Worm (Caenorhabditis elegans): ENCODE results near the gene ugt-44.

DNA sequence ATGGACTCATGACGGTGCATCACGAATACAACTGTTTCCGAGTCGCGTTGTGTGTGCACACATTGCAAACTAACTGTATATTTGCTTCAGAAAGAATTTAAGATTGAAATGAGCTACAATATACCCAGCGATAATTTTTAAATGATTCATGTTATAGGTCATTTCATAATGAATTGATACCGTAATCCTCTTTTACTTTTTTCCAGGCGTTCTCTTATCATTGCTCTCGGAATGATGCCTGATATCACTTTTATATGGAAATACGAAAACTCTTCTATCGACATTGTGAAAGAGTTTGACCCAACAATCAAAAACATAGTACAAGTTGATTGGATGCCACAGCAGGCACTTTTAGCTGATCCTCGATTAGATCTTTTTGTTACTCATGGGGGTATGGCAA lies 3.1 kb upstream of the ugt-44 start:
- no peak for TF ChIP-seq unc-39 (tag; optimal IDR thresholded peaks at IDR 0.05)
- TF ChIP-seq sem-2 (GFP tag; optimal IDR thresholded peaks at IDR 0.05), result no peak
- no peak for TF ChIP-seq nhr-237 (tag; optimal IDR thresholded peaks at IDR 0.05)
- no peak for TF ChIP-seq ham-2 (GFP tag; optimal IDR thresholded peaks at IDR 0.05)
- TF ChIP-seq ceh-39 (tag; optimal IDR thresholded peaks at IDR 0.05), result no peak
- no peak for TF ChIP-seq ztf-11 (tag; optimal IDR thresholded peaks at IDR 0.05)
- TF ChIP-seq elt-1 (tag; optimal IDR thresholded peaks at IDR 0.05; ENCODE audit: borderline replicate concordance, insufficient read depth), result no peak
- no peak for TF ChIP-seq unc-120 (tag; optimal IDR thresholded peaks at IDR 0.05; ENCODE audit: poor library complexity, severe bottlenecking)
- no peak for TF ChIP-seq mls-2 (tag; optimal IDR thresholded peaks at IDR 0.05)
- TF ChIP-seq lin-13 (tag; optimal IDR thresholded peaks at IDR 0.05), result no peak
